Worm (Caenorhabditis elegans): ENCODE data around the gene F40G9.6.
A peak's percentile ranks its signal among the peaks of the same experiment; 100 is the strongest.

F40G9.6 gene

DNA sequence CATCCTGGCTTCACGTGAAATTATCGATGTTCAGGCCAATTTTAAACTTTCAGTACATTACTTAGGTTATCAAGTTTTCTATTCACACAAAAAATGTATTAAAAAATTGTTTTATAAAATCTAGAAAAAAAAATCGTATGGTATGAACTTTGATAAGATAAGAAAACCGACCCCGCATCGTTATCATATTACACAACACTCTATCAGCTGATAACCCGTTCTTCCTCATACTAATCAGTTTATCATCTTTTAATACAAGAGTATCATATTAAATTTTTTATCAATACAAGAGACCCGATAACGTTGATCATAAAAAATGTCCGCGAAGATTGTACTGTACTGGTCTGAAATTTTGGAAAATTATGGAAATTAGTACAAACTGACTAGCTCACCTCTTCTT is 25.2 kb upstream of the F40G9.6 start (continued):
- TF ChIP-seq snpc-4 (tag; optimal IDR thresholded peaks at IDR 0.05) = no peak
- peak; percentile 93 for TF ChIP-seq jun-1 (tag; optimal IDR thresholded peaks at IDR 0.05)
- peak in 1 of 2 experiments; percentile 62 for TF ChIP-seq lin-35 (GFP tag; optimal IDR thresholded peaks at IDR 0.05)
- TF ChIP-seq nhr-77 (tag; optimal IDR thresholded peaks at IDR 0.05) = no peak
- TF ChIP-seq tlp-1 (tag; optimal IDR thresholded peaks at IDR 0.05) = peak; percentile 92
- TF ChIP-seq nhr-47 (tag; optimal IDR thresholded peaks at IDR 0.05) = no peak
- no peak for TF ChIP-seq nhr-71 (tag; optimal IDR thresholded peaks at IDR 0.05)
- TF ChIP-seq nhr-90 (tag; optimal IDR thresholded peaks at IDR 0.05; ENCODE audit: poor library complexity) = peak; percentile 61
- TF ChIP-seq nhr-11 (tag; optimal IDR thresholded peaks at IDR 0.05) = no peak
- no peak for TF ChIP-seq ces-1 (GFP tag; optimal IDR thresholded peaks at IDR 0.05)

DNA sequence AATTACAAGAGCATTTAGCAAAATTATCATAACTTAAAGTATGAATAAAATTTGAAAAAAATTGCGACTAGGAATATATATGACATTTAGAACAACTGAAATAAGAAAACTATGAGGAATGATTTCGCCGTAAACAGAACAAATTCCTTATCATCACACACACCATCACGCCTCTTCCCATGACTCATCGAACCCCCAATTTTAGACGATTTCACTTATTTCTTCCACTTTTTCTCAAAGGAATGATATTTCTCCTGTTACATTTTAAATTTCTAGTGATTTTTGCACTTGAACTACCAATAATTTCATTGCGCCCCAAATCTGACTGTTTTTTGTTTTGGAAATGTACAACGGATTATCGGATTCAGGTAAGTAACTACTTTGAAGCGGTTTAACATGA is 22.7 kb upstream of the F40G9.6 start, which contains the start of the genes zig-13 and ver-1:
Gene zig-13 (minus strand): TSS at position 101 of the 400 bp plus-strand sequence.
Gene ver-1 (plus strand): TSS at position 180 of the 400 bp plus-strand sequence.
- TF ChIP-seq egl-13 (tag; optimal IDR thresholded peaks at IDR 0.05) (no peak), ztf-11 (tag; optimal IDR thresholded peaks at IDR 0.05) (no peak), xbp-1 (tag; optimal IDR thresholded peaks at IDR 0.05) (no peak), ama-1 (optimal IDR thresholded peaks at IDR 0.05) (no peak), C16A3.4 (tag; optimal IDR thresholded peaks at IDR 0.05) (no peak), skn-1 (tag; optimal IDR thresholded peaks at IDR 0.05) (no peak), hlh-4 (tag; optimal IDR thresholded peaks at IDR 0.05) (no peak), elt-2 (tag; optimal IDR thresholded peaks at IDR 0.05) (no peak), ceh-63 (GFP tag; optimal IDR thresholded peaks at IDR 0.05) (no peak), hlh-17 (GFP tag; optimal IDR thresholded peaks at IDR 0.05; ENCODE audit: borderline replicate concordance) (no peak), nhr-11 (tag; optimal IDR thresholded peaks at IDR 0.05) (no peak), sup-37 (GFP tag; optimal IDR thresholded peaks at IDR 0.05) (no peak), ceh-8 (GFP tag; optimal IDR thresholded peaks at IDR 0.05) (no peak), aha-1 (tag; optimal IDR thresholded peaks at IDR 0.05) (no peak), hpl-2 (GFP tag; optimal IDR thresholded peaks at IDR 0.05) (no peak), mab-9 (GFP tag; IDR thresholded peaks at IDR 0.05) (no peak), fkh-10 (GFP tag; optimal IDR thresholded peaks at IDR 0.05) (no peak)

DNA sequence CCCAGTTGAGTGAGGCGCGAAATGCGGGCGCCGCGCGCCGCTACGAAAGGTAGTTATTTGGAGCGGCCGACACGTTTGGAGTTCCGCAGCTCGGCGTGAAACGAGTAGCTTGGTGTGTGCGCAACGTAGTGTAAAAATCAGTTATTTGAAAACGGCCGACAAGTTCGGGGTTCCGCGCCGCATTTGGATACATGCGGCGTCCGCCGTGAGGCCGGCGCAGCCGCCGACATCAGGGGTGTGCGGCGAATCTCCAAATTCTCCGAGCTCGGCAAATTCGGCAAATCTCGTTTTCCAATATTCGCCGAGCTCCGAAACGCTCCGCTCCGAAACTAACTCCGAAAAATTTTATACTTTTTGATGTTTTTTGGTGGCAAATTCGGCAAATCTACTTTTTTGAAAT is 21.4 kb upstream of the F40G9.6 start:
- TF ChIP-seq lin-13 (GFP tag; optimal IDR thresholded peaks at IDR 0.05) = no peak
- TF ChIP-seq aha-1 (tag; optimal IDR thresholded peaks at IDR 0.05) = no peak
- TF ChIP-seq F16B12.6 (tag; optimal IDR thresholded peaks at IDR 0.05) = no peak
- TF ChIP-seq ztf-4 (tag; optimal IDR thresholded peaks at IDR 0.05) = no peak
- TF ChIP-seq sptf-1 (tag; optimal IDR thresholded peaks at IDR 0.05) = no peak
- TF ChIP-seq nhr-47 (tag; optimal IDR thresholded peaks at IDR 0.05) = no peak
- TF ChIP-seq egl-13 (tag; optimal IDR thresholded peaks at IDR 0.05) = no peak
- no peak for TF ChIP-seq lin-14 (GFP tag; optimal IDR thresholded peaks at IDR 0.05)
- TF ChIP-seq lin-15B (tag; optimal IDR thresholded peaks at IDR 0.05) = no peak
- no peak for TF ChIP-seq ets-5 (GFP tag; IDR thresholded peaks at IDR 0.05)
- TF ChIP-seq isw-1 (GFP tag; IDR thresholded peaks at IDR 0.05) = no peak
- no peak for TF ChIP-seq lir-3 (tag; optimal IDR thresholded peaks at IDR 0.05; ENCODE audit: poor library complexity)
- no peak for TF ChIP-seq hlh-4 (tag; optimal IDR thresholded peaks at IDR 0.05)
- TF ChIP-seq nhr-12 (tag; optimal IDR thresholded peaks at IDR 0.05) = no peak
- no peak for TF ChIP-seq nhr-11 (tag; optimal IDR thresholded peaks at IDR 0.05)
- no peak for TF ChIP-seq efl-1 (optimal IDR thresholded peaks at IDR 0.05)
- no peak for TF ChIP-seq efl-1 (GFP tag; optimal IDR thresholded peaks at IDR 0.05 in 1 of 2)
- TF ChIP-seq irx-1 (tag; optimal IDR thresholded peaks at IDR 0.05) = no peak
- TF ChIP-seq sox-4 (tag; optimal IDR thresholded peaks at IDR 0.05) = no peak
